Fruit fly (Drosophila melanogaster): ENCODE data around the gene MED30.

Gene MED30

DNA sequence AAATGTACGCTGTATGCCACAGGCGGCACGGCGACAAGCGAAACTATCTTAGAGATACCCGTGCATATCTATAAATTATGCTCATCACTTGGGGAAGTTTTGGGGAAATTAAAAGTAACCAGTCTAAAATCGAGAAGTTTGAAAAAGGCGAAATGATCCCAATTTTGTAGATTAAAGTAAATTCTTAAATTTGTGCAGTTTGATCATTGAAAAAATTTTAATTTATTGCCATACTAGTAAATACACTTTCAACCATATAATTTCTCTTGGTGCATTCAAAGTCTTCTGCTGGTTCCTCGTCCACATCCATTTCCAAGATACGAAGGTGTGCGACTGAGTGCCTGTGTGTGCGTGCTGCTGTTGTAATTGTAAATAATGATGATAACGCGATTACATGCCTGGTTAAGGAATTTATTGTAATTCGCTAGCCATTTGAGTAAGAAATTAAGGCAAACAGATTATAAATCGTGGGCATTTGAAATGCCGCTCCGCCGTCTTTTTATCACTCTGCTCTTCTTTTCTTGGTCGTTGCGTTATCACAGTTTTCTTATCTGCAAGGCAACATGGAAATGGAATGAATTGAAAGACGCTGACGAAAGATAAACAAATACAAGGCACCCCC lies 38.4 kb downstream of the MED30 start (continued):
- TF ChIP-seq sim (GFP tag; IDR thresholded peaks at IDR 0.05) (peak; percentile 87), CG34376 (GFP tag; optimal IDR thresholded peaks at IDR 0.05) (peak; percentile 38), Lpt (GFP tag; optimal IDR thresholded peaks at IDR 0.05) (no peak), sc (optimal IDR thresholded peaks at IDR 0.05) (no peak), sc (GFP tag; optimal IDR thresholded peaks at IDR 0.05) (peak; percentile 82), CG18262 (tag; optimal IDR thresholded peaks at IDR 0.05) (peak; percentile 90), Lhr (GFP tag; optimal IDR thresholded peaks at IDR 0.05) (peak; percentile 64), sd (tag; optimal IDR thresholded peaks at IDR 0.05) (peak; percentile 71), NC2β (GFP tag; optimal IDR thresholded peaks at IDR 0.05) (peak; percentile 87), CG12219 (GFP tag; optimal IDR thresholded peaks at IDR 0.05) (peak; percentile 80), CG11085 (GFP tag; IDR thresholded peaks at IDR 0.05) (no peak; the same call in 1 of the 2 replicates), CG1233 (GFP tag; optimal IDR thresholded peaks at IDR 0.05) (peak; percentile 86), CG2875 (GFP tag; optimal IDR thresholded peaks at IDR 0.05) (peak; percentile 66), sima (GFP tag; optimal IDR thresholded peaks at IDR 0.05) (peak; percentile 68), CG14441 (GFP tag; IDR thresholded peaks at IDR 0.05) (peak; percentile 90), CG9609 (GFP tag; optimal IDR thresholded peaks at IDR 0.05) (peak; percentile 79), hkb (optimal IDR thresholded peaks at IDR 0.05) (no peak), hkb (GFP tag; IDR thresholded peaks at IDR 0.05) (peak; percentile 92), Hmx (GFP tag; optimal IDR thresholded peaks at IDR 0.05) (peak; percentile 29), CG3065 (GFP tag; optimal IDR thresholded peaks at IDR 0.05) (peak; percentile 76), vnd (GFP tag; IDR thresholded peaks at IDR 0.05; ENCODE audit: partially characterized antibody) (no peak), odd (GFP tag; optimal IDR thresholded peaks at IDR 0.05) (peak; percentile 76), NK7.1 (GFP tag; optimal IDR thresholded peaks at IDR 0.05) (peak; percentile 71), nau (GFP tag; optimal IDR thresholded peaks at IDR 0.05) (peak; percentile 84), CG16815 (GFP tag; optimal IDR thresholded peaks at IDR 0.05) (peak; percentile 67), Tbp (GFP tag; optimal IDR thresholded peaks at IDR 0.05) (no peak), maf-S (GFP tag; optimal IDR thresholded peaks at IDR 0.05) (peak; percentile 88), CG31224 (GFP tag; IDR thresholded peaks at IDR 0.05) (peak; percentile 65), ara (GFP tag; IDR thresholded peaks at IDR 0.05) (peak; percentile 80), ab (GFP tag; optimal IDR thresholded peaks at IDR 0.05) (peak; percentile 32), CG2712 (tag; optimal IDR thresholded peaks at IDR 0.05) (peak; percentile 92), mld (GFP tag; IDR thresholded peaks at IDR 0.05; ENCODE audit: partially characterized antibody) (no peak), CG3163 (GFP tag; optimal IDR thresholded peaks at IDR 0.05) (peak; percentile 69), CG7556 (GFP tag; optimal IDR thresholded peaks at IDR 0.05) (peak; percentile 90), sna (GFP tag; IDR thresholded peaks at IDR 0.05; ENCODE audit: partially characterized antibody) (no peak), ham (GFP tag; IDR thresholded peaks at IDR 0.05) (peak; percentile 59; the same call in 1 of the 2 replicates), jing (GFP tag; optimal IDR thresholded peaks at IDR 0.05) (peak; percentile 79), CG1603 (tag; optimal IDR thresholded peaks at IDR 0.05) (peak; percentile 55), gcm2 (GFP tag; optimal IDR thresholded peaks at IDR 0.05) (peak; percentile 50), slou (GFP tag; optimal IDR thresholded peaks at IDR 0.05) (peak; percentile 4), ems (GFP tag; optimal IDR thresholded peaks at IDR 0.05) (peak; percentile 59), CG16779 (GFP tag; IDR thresholded peaks at IDR 0.05) (no peak), zf30C (GFP tag; optimal IDR thresholded peaks at IDR 0.05) (peak; percentile 70), CG16863 (GFP tag; optimal IDR thresholded peaks at IDR 0.05) (peak; percentile 89), da (GFP tag; optimal IDR thresholded peaks at IDR 0.05) (peak; percentile 65), Myb (GFP tag; optimal IDR thresholded peaks at IDR 0.05) (peak; percentile 55), CG12659 (GFP tag; optimal IDR thresholded peaks at IDR 0.05) (peak; percentile 82), CG1529 (GFP tag; optimal IDR thresholded peaks at IDR 0.05) (peak; percentile 82), CrebB (tag; optimal IDR thresholded peaks at IDR 0.05) (peak; percentile 72), CG3995 (GFP tag; optimal IDR thresholded peaks at IDR 0.05) (peak; percentile 26), CG30431 (GFP tag; optimal IDR thresholded peaks at IDR 0.05) (peak; percentile 73)

Measured in whole organism, embryonic.